Fruit fly (Drosophila melanogaster) whole organism, wandering third instar larva: ENCODE results near the gene Mcm3.

Experiments used
- Dfd ChIP-seq: fragments of >200 bp; optimal IDR thresholded peaks from 2 replicates; lab custom pipeline; 2017; ENCODE audit warnings: missing biosample characterization, missing genetic modification characterization
- GATAd ChIP-seq: sonication (Bioruptor generic); optimal IDR thresholded peaks from 2 replicates; lab custom pipeline; 2016; ENCODE audit warnings: missing biosample characterization, missing genetic modification characterization
- Mio ChIP-seq: sonication (Bioruptor generic); optimal IDR thresholded peaks from 2 replicates; lab custom pipeline; 2016; ENCODE audit warnings: missing biosample characterization, missing genetic modification characterization
- Myc ChIP-seq: fragments of >200 bp; optimal IDR thresholded peaks from 2 replicates; lab custom pipeline; 2017
- Rel ChIP-seq, 2 experiments: fragments of 200-800 bp; sonication (Bioruptor generic) in 1 of 2; optimal IDR thresholded peaks; 2 replicates in 1 of 2; 3 replicates in 1 of 2; lab custom pipeline; 2016 to 2019; ENCODE audit warnings: mild to moderate bottlenecking in 2 of 2, missing biosample characterization in 2 of 2, missing genetic modification characterization in 2 of 2, moderate library complexity in 1 of 2
- dmrt93B ChIP-seq: fragments of 200-800 bp; sonication (Bioruptor generic); optimal IDR thresholded peaks from 2 replicates; lab custom pipeline; 2018; ENCODE audit warnings: missing biosample characterization, mild to moderate bottlenecking, missing genetic modification characterization
- ey ChIP-seq: fragments of 200-800 bp; sonication (Bioruptor generic); optimal IDR thresholded peaks from 2 replicates; lab custom pipeline; 2016; ENCODE audit warnings: missing biosample characterization, missing genetic modification characterization
- foxo ChIP-seq, 2 experiments: fragments of 200-800 bp; sonication (Bioruptor generic); optimal IDR thresholded peaks; 2 replicates in 1 of 2; 3 replicates in 1 of 2; lab custom pipeline; 2016 to 2017; ENCODE audit warnings: missing biosample characterization in 2 of 2, missing genetic modification characterization in 2 of 2
- fru ChIP-seq: fragments of 200-800 bp; sonication (Bioruptor generic); optimal IDR thresholded peaks from 3 replicates; lab custom pipeline; 2016; ENCODE audit warnings: missing biosample characterization, mild to moderate bottlenecking, missing genetic modification characterization
- h ChIP-seq: fragments of 200-800 bp; sonication (Bioruptor generic); optimal IDR thresholded peaks from 3 replicates; lab custom pipeline; 2016; ENCODE audit warnings: missing biosample characterization, mild to moderate bottlenecking, missing genetic modification characterization
- psq ChIP-seq: fragments of 200-800 bp; sonication (Bioruptor generic); optimal IDR thresholded peaks from 3 replicates; lab custom pipeline; 2017; ENCODE audit warnings: missing biosample characterization, mild to moderate bottlenecking, missing genetic modification characterization, moderate library complexity
- sage ChIP-seq: fragments of 200-800 bp; sonication (Bioruptor generic); optimal IDR thresholded peaks from 2 replicates; lab custom pipeline; 2016; ENCODE audit warnings: missing biosample characterization, mild to moderate bottlenecking, missing genetic modification characterization
- usp ChIP-seq: fragments of >200 bp; optimal IDR thresholded peaks from 2 replicates; lab custom pipeline; 2017; ENCODE audit warnings: missing biosample characterization, missing genetic modification characterization
- woc ChIP-seq: sonication (Bioruptor generic); optimal IDR thresholded peaks from 2 replicates; lab custom pipeline; 2016; ENCODE audit warnings: missing biosample characterization, mild to moderate bottlenecking, missing genetic modification characterization

DNA sequence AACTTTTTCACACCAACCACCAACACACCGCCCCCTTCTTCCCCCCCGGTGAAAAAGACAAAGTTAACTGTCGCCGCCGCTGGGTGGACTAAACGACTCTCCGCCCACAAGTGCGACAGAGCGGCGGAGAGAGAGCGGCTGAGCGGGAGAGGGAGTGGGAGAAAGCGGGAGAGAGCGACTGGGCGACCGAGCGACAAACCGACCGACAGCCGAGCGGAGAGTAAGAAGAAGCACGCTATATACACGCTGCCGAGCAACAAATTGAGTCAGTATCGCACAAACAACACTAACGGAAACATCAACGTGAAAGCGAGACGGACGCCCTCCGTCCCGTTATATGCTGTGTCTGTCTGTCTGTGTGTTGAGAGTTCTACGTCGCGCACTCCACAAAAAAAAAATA is 16.3 kb downstream of the Mcm3 start, which contains the start of gene SK:
- TF ChIP-seq Mio (GFP tag; lab: Kevin White, UChicago) (no peak), foxo (GFP tag; optimal IDR thresholded peaks at IDR 0.05; lab: Kevin White, UChicago) (no peak), usp (GFP tag; lab: Kevin White, UChicago) (no peak), psq (GFP tag; lab: Kevin White, UChicago) (no peak), h (GFP tag; lab: Kevin White, UChicago) (no peak), GATAd (GFP tag; lab: Kevin White, UChicago) (no peak), Dfd (no peak), dmrt93B (GFP tag; lab: Kevin White, UChicago) (no peak), woc (GFP tag; lab: Kevin White, UChicago) (no peak), Myc (lab: Kevin White, UChicago) (no peak), fru (no peak), ey (no peak), Rel (GFP tag; optimal IDR thresholded peaks at IDR 0.05; lab: Kevin White, UChicago) (no peak), Rel (tag; optimal IDR thresholded peaks at IDR 0.05; lab: Kevin White, UChicago) (no peak), sage (GFP tag; lab: Kevin White, UChicago) (no peak)
